Fruit fly (Drosophila melanogaster) whole organism, adult: ENCODE results near the gene Taf1.

ENCODE experiments used
- CG11617 ChIP-seq: fragments of 200-800 bp; sonication (Bioruptor generic); optimal IDR thresholded peaks from 2 replicates; lab custom pipeline; 2017; ENCODE audit warnings: mild to moderate bottlenecking, missing biosample characterization, missing genetic modification reagents, missing genetic modification characterization
- CG12768 ChIP-seq: fragments of 200-800 bp; sonication (Bioruptor generic); optimal IDR thresholded peaks from 2 replicates; lab custom pipeline; 2017; ENCODE audit warnings: missing biosample characterization, missing genetic modification characterization, mild to moderate bottlenecking, moderate library complexity, missing genetic modification reagents
- CG14711 ChIP-seq: fragments of 200-800 bp; sonication (Bioruptor generic); optimal IDR thresholded peaks from 2 replicates; lab custom pipeline; 2018; ENCODE audit warnings: missing biosample characterization, mild to moderate bottlenecking, missing genetic modification characterization, moderate library complexity
- CG1620 ChIP-seq: fragments of 200-800 bp; sonication (Bioruptor generic); optimal IDR thresholded peaks from 2 replicates; lab custom pipeline; 2016; ENCODE audit warnings: missing biosample characterization, missing genetic modification characterization
- CG33017 ChIP-seq: fragments of 200-800 bp; sonication (Bioruptor generic); optimal IDR thresholded peaks from 2 replicates; lab custom pipeline; 2018; ENCODE audit warnings: missing biosample characterization, mild to moderate bottlenecking, missing genetic modification characterization, moderate library complexity
- CG5204 ChIP-seq: fragments of 200-800 bp; sonication (Bioruptor generic); optimal IDR thresholded peaks from 2 replicates; lab custom pipeline; 2016; ENCODE audit warnings: missing biosample characterization, missing genetic modification characterization
- CG7045 ChIP-seq: fragments of 200-800 bp; sonication (Bioruptor generic); optimal IDR thresholded peaks from 2 replicates; lab custom pipeline; 2017; ENCODE audit warnings: missing biosample characterization, mild to moderate bottlenecking, missing genetic modification characterization
- CG7101 ChIP-seq: fragments of 200-800 bp; sonication (Bioruptor generic); optimal IDR thresholded peaks from 2 replicates; lab custom pipeline; 2018; ENCODE audit warnings: missing biosample characterization, mild to moderate bottlenecking, missing genetic modification characterization, moderate library complexity
- Clk ChIP-seq: fragments of 200-800 bp; sonication (Bioruptor generic); optimal IDR thresholded peaks from 2 replicates; lab custom pipeline; 2017; ENCODE audit warnings: missing biosample characterization, missing genetic modification characterization
- Crg-1 ChIP-seq: fragments of 200-800 bp; sonication (Bioruptor generic); optimal IDR thresholded peaks from 2 replicates; lab custom pipeline; 2016; ENCODE audit warnings: missing biosample characterization, missing genetic modification characterization
- Hr96 ChIP-seq: fragments of 200-800 bp; sonication (Bioruptor generic); optimal IDR thresholded peaks from 2 replicates; lab custom pipeline; 2016; ENCODE audit warnings: missing biosample characterization, missing genetic modification characterization
- bab1 ChIP-seq: fragments of 200-800 bp; sonication (Bioruptor generic); optimal IDR thresholded peaks from 3 replicates; lab custom pipeline; 2019; ENCODE audit warnings: missing biosample characterization, mild to moderate bottlenecking, missing genetic modification characterization, moderate library complexity
- cic ChIP-seq: fragments of 200-800 bp; sonication (Bioruptor generic); optimal IDR thresholded peaks from 2 replicates; lab custom pipeline; 2017; ENCODE audit warnings: missing biosample characterization, mild to moderate bottlenecking, missing genetic modification characterization, moderate library complexity
- cnc ChIP-seq, 2 experiments: fragments of >200 bp; optimal IDR thresholded peaks; 2 replicates each; lab custom pipeline; 2017
- ovo ChIP-seq: fragments of 200-800 bp; sonication (Bioruptor generic); optimal IDR thresholded peaks from 2 replicates; lab custom pipeline; 2016; ENCODE audit warnings: missing biosample characterization, missing genetic modification characterization
- pad ChIP-seq: fragments of 200-800 bp; sonication (Bioruptor generic); optimal IDR thresholded peaks from 3 replicates; lab custom pipeline; 2017; ENCODE audit warnings: missing biosample characterization, missing genetic modification characterization, mild to moderate bottlenecking, moderate library complexity, missing genetic modification reagents
- tj ChIP-seq: fragments of 200-800 bp; sonication (Bioruptor generic); optimal IDR thresholded peaks from 3 replicates; lab custom pipeline; 2017; ENCODE audit warnings: missing biosample characterization, mild to moderate bottlenecking, missing genetic modification characterization, moderate library complexity
- toe ChIP-seq: fragments of 200-800 bp; sonication (Bioruptor generic); optimal IDR thresholded peaks from 2 replicates; lab custom pipeline; 2016; ENCODE audit warnings: missing biosample characterization, missing genetic modification characterization

The Taf1 gene

DNA sequence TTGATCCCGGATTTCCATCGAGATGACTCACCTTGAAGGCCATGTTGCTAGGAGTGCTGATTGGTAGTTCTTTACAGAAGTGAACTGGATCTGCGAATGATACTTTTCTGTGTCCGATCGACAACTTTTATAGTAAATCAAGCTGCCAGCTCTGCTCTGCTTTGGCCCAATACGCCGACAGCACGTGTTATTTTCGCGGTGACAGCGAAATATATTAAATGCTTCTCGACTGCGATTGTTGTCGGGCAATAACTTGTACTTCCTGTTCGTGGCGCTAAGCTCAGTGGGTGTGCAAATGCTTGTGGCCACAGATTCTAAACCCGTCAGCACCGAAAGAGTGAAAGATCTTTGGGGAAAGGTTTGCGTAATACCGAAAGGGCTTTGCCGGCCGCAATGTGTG, 56.1 kb downstream of the Taf1 start, which contains the start of gene Ccp84Ab:
Ccp84Ab (minus strand) TSS at position 101 of the 400 bp plus-strand sequence.
- no peak for TF ChIP-seq CG7101
- TF ChIP-seq Clk (GFP tag; lab: Kevin White, UChicago), result no peak
- TF ChIP-seq cic (GFP tag; lab: Kevin White, UChicago), result no peak
- TF ChIP-seq ovo (GFP tag; lab: Kevin White, UChicago), result no peak
- TF ChIP-seq pad, result no peak
- no peak for TF ChIP-seq CG1620 (GFP tag; lab: Kevin White, UChicago)
- no peak for TF ChIP-seq cnc (optimal IDR thresholded peaks at IDR 0.05; lab: Kevin White, UChicago)
- no peak for TF ChIP-seq Hr96

DNA sequence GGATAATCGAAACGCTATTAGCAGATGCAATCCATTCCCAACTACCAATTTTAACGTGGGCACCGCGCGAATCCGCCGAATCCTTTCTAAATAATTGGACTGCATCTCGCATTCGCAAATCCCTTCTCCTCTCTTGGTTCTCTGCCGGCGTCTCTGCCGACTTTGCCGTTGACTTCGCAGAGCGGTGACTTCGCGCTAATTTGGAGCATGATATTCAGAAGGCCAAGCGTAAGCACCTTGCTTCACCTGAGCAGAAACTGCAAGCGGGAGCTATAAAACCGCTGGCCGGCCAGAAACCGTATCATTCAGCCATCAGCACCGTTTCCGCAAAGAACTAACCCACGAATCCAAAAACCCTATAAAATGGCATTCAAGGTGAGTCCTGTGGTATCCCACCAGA, 57.1 kb downstream of the Taf1 start, which contains the start of gene Ccp84Aa:
Ccp84Aa (plus strand) TSS at position 301 of the 400 bp plus-strand sequence.
- TF ChIP-seq CG14711 (no peak), CG33017 (tag; lab: Kevin White, UChicago) (no peak), CG1620 (GFP tag; lab: Kevin White, UChicago) (no peak), CG5204 (GFP tag; lab: Kevin White, UChicago) (no peak), CG12768 (GFP tag; lab: Kevin White, UChicago) (no peak), cic (GFP tag; lab: Kevin White, UChicago) (no peak), CG11617 (GFP tag; lab: Kevin White, UChicago) (no peak), CG7101 (no peak), toe (GFP tag; lab: Kevin White, UChicago) (no peak), Crg-1 (GFP tag; lab: Kevin White, UChicago) (no peak), CG7045 (GFP tag; lab: Kevin White, UChicago) (no peak), ovo (GFP tag; lab: Kevin White, UChicago) (no peak), tj (GFP tag; lab: Kevin White, UChicago) (no peak), bab1 (GFP tag; lab: Kevin White, UChicago) (no peak)
